Fruit fly (Drosophila melanogaster) whole organism, embryonic: ENCODE data around the gene mAChR-C.

Experiments used
- Ada2b ChIP-seq: fragments of 200-800 bp; sonication (Bioruptor generic); IDR thresholded peaks from 2 replicates; pipeline ENCODE4 v1.3.6; 2022; ENCODE audit warnings: missing biosample characterization, missing genetic modification characterization
- Blimp-1 ChIP-seq: fragments of 200-800 bp; sonication (Bioruptor generic); optimal IDR thresholded peaks from 3 replicates; lab custom pipeline; 2018; ENCODE audit warnings: missing biosample characterization, missing genetic modification characterization, mild to moderate bottlenecking, moderate library complexity, missing genetic modification reagents
- CG10267 ChIP-seq: fragments of 200-800 bp; sonication (Bioruptor generic); optimal IDR thresholded peaks from 2 replicates; lab custom pipeline; 2018; ENCODE audit warnings: missing biosample characterization, mild to moderate bottlenecking, missing genetic modification characterization, moderate library complexity
- CG10565 ChIP-seq: fragments of 200-800 bp; sonication (Bioruptor generic); optimal IDR thresholded peaks from 3 replicates; lab custom pipeline; 2016; ENCODE audit warnings: missing biosample characterization, mild to moderate bottlenecking, missing genetic modification characterization
- CG11398 ChIP-seq: fragments of 200-800 bp; sonication (Bioruptor generic); optimal IDR thresholded peaks from 2 replicates; lab custom pipeline; 2016; ENCODE audit warnings: missing biosample characterization, missing genetic modification characterization
- CG11723 ChIP-seq: fragments of 200-800 bp; sonication (Bioruptor generic); optimal IDR thresholded peaks from 2 replicates; lab custom pipeline; 2017; ENCODE audit warnings: missing biosample characterization, mild to moderate bottlenecking, missing genetic modification characterization
- CG12155 ChIP-seq: fragments of 200-800 bp; sonication (Bioruptor generic); optimal IDR thresholded peaks from 3 replicates; lab custom pipeline; 2016; ENCODE audit warnings: missing biosample characterization, missing genetic modification characterization
- CG13624 ChIP-seq: fragments of 200-800 bp; sonication (Bioruptor generic); optimal IDR thresholded peaks from 2 replicates; lab custom pipeline; 2016; ENCODE audit warnings: missing biosample characterization, missing genetic modification characterization
- CG14441 ChIP-seq: fragments of 200-800 bp; sonication (Bioruptor generic); IDR thresholded peaks from 2 replicates; pipeline ENCODE4 v1.3.6; 2022; ENCODE audit warnings: missing biosample characterization, missing genetic modification characterization
- CG14710 ChIP-seq: fragments of 200-800 bp; sonication (Bioruptor generic); optimal IDR thresholded peaks from 3 replicates; lab custom pipeline; 2019; ENCODE audit warnings: missing biosample characterization, mild to moderate bottlenecking, missing genetic modification characterization, moderate library complexity
- CG15269 ChIP-seq: fragments of 200-800 bp; sonication (Bioruptor generic); optimal IDR thresholded peaks from 2 replicates; lab custom pipeline; 2018; ENCODE audit warnings: missing biosample characterization, mild to moderate bottlenecking, missing genetic modification characterization, moderate library complexity
- CG1529 ChIP-seq: fragments of 200-800 bp; sonication (Bioruptor generic); optimal IDR thresholded peaks from 3 replicates; lab custom pipeline; 2018; ENCODE audit warnings: missing biosample characterization, missing genetic modification characterization
- CG15514 ChIP-seq: fragments of 200-800 bp; sonication (Bioruptor generic); optimal IDR thresholded peaks from 3 replicates; lab custom pipeline; 2017; ENCODE audit warnings: missing biosample characterization, missing genetic modification characterization, mild to moderate bottlenecking, moderate library complexity, missing genetic modification reagents
- CG2678 ChIP-seq: fragments of 200-800 bp; sonication (Bioruptor generic); optimal IDR thresholded peaks from 3 replicates; lab custom pipeline; 2019; ENCODE audit warnings: missing biosample characterization, mild to moderate bottlenecking, missing genetic modification characterization, moderate library complexity
- CG2889 ChIP-seq: fragments of 200-800 bp; sonication (Bioruptor generic); IDR thresholded peaks from 3 replicates; pipeline ENCODE4 v1.3.6; 2022; ENCODE audit warnings: missing biosample characterization, missing genetic modification characterization
- CG4328 ChIP-seq: fragments of 200-800 bp; sonication (Bioruptor generic); optimal IDR thresholded peaks from 3 replicates; lab custom pipeline; 2017; ENCODE audit warnings: missing biosample characterization, missing genetic modification reagents, missing genetic modification characterization
- CG4360 ChIP-seq: fragments of 200-800 bp; sonication (Bioruptor generic); IDR thresholded peaks from 2 replicates; pipeline ENCODE4 v1.3.6; 2022; ENCODE audit warnings: missing biosample characterization, missing genetic modification characterization
- CG4404 ChIP-seq: fragments of 200-800 bp; sonication (Bioruptor generic); IDR thresholded peaks from 2 replicates; pipeline ENCODE4 v1.3.6; 2022; ENCODE audit warnings: missing biosample characterization, missing genetic modification characterization
- CG4424 ChIP-seq: fragments of 200-800 bp; sonication (Bioruptor generic); optimal IDR thresholded peaks from 3 replicates; lab custom pipeline; 2016; ENCODE audit warnings: missing biosample characterization, missing genetic modification characterization
- CG4854 ChIP-seq: fragments of 200-800 bp; sonication (Bioruptor generic); optimal IDR thresholded peaks from 2 replicates; lab custom pipeline; 2016; ENCODE audit warnings: missing biosample characterization, missing genetic modification characterization, inconsistent platforms
- CG6689 ChIP-seq: fragments of 200-800 bp; sonication (Bioruptor generic); IDR thresholded peaks from 2 replicates; pipeline ENCODE4 v1.3.6; 2022; ENCODE audit warnings: missing biosample characterization, missing genetic modification characterization
- CG6791 ChIP-seq: fragments of 200-800 bp; sonication (Bioruptor generic); IDR thresholded peaks from 3 replicates; pipeline ENCODE4 v1.3.6; 2022; ENCODE audit warnings: missing biosample characterization, missing genetic modification characterization; ENCODE audit not compliant: partially characterized antibody
- CG6813 ChIP-seq: fragments of 200-800 bp; sonication (Bioruptor generic); optimal IDR thresholded peaks from 2 replicates; lab custom pipeline; 2017; ENCODE audit warnings: missing biosample characterization, missing genetic modification characterization, mild to moderate bottlenecking, moderate library complexity, missing genetic modification reagents
- CG8765 ChIP-seq: fragments of 200-800 bp; sonication (Bioruptor generic); IDR thresholded peaks from 2 replicates; pipeline ENCODE4 v1.3.6; 2022; ENCODE audit warnings: missing biosample characterization, missing genetic modification characterization
- CG9932 ChIP-seq: fragments of 200-800 bp; sonication (Bioruptor generic); IDR thresholded peaks from 2 replicates; pipeline ENCODE4 v1.3.6; 2022; ENCODE audit warnings: missing biosample characterization, missing genetic modification characterization
- D19B ChIP-seq: fragments of 200-800 bp; sonication (Bioruptor generic); optimal IDR thresholded peaks from 2 replicates; lab custom pipeline; 2017; ENCODE audit warnings: missing biosample characterization, mild to moderate bottlenecking, missing genetic modification characterization
- Ets65A ChIP-seq: fragments of 200-800 bp; sonication (Bioruptor generic); peaks from one replicate; lab custom pipeline; 2016; ENCODE audit warnings: missing biosample characterization, missing genetic modification characterization
- Gug ChIP-seq: fragments of 200-800 bp; sonication (Bioruptor generic); IDR thresholded peaks from 4 replicates; pipeline ENCODE4 v1.3.6; 2022; ENCODE audit warnings: missing biosample characterization, missing genetic modification characterization
- HLH54F ChIP-seq: fragments of 200-800 bp; sonication (Bioruptor generic); optimal IDR thresholded peaks from 3 replicates; lab custom pipeline; 2016; ENCODE audit warnings: missing biosample characterization, missing genetic modification characterization
- Hmr ChIP-seq: fragments of 200-800 bp; sonication (Bioruptor generic); optimal IDR thresholded peaks from 3 replicates; lab custom pipeline; 2017; ENCODE audit warnings: mild to moderate bottlenecking, missing biosample characterization, missing genetic modification reagents, missing genetic modification characterization
- Hr3 ChIP-seq: fragments of 200-800 bp; sonication (Bioruptor generic); optimal IDR thresholded peaks from 3 replicates; lab custom pipeline; 2016; ENCODE audit warnings: missing biosample characterization, missing genetic modification characterization
- Kr ChIP-seq: fragments of 200-800 bp; sonication (Bioruptor generic); optimal IDR thresholded peaks from 2 replicates; lab custom pipeline; 2017; ENCODE audit warnings: missing biosample characterization, mild to moderate bottlenecking, missing genetic modification characterization
- Pdp1 ChIP-seq, 2 experiments: fragments of 200-800 bp; sonication (Bioruptor generic); optimal IDR thresholded peaks; 3 replicates each; lab custom pipeline; 2016; ENCODE audit warnings: missing biosample characterization in 2 of 2, missing genetic modification characterization in 2 of 2, mild to moderate bottlenecking in 1 of 2, moderate library complexity in 1 of 2
- Ravus ChIP-seq: fragments of 200-800 bp; sonication (Bioruptor generic); IDR thresholded peaks from 2 replicates; pipeline ENCODE4 v1.3.6; 2022; ENCODE audit warnings: missing biosample characterization, missing genetic modification characterization
- Sox102F ChIP-seq: fragments of 200-800 bp; sonication (Bioruptor generic); optimal IDR thresholded peaks from 2 replicates; lab custom pipeline; 2018; ENCODE audit warnings: missing biosample characterization, mild to moderate bottlenecking, missing genetic modification characterization, moderate library complexity
- Trl ChIP-seq, 3 experiments: fragments of >200 bp in 2 of 3; fragments of 200-800 bp in 1 of 3; sonication (Bioruptor generic) in 1 of 3; optimal IDR thresholded peaks; 2 replicates in 1 of 3; 3 replicates in 2 of 3; lab custom pipeline; 2016 to 2017; ENCODE audit warnings: missing biosample characterization in 1 of 3, missing genetic modification characterization in 1 of 3
- Usf ChIP-seq: fragments of 200-800 bp; sonication (Bioruptor generic); optimal IDR thresholded peaks from 2 replicates; lab custom pipeline; 2017; ENCODE audit warnings: missing genotype, missing biosample characterization, missing genetic modification characterization
- bigmax ChIP-seq: fragments of 200-800 bp; sonication (Bioruptor generic); optimal IDR thresholded peaks from 2 replicates; lab custom pipeline; 2018; ENCODE audit warnings: missing biosample characterization, mild to moderate bottlenecking, missing genetic modification characterization
- cas ChIP-seq: fragments of 200-800 bp; sonication (Bioruptor generic); IDR thresholded peaks from 2 replicates; pipeline ENCODE4 v1.3.6; 2022; ENCODE audit warnings: missing biosample characterization, missing genetic modification characterization
- en ChIP-seq: fragments of 200-800 bp; sonication (Bioruptor generic); optimal IDR thresholded peaks from 2 replicates; lab custom pipeline; 2016; ENCODE audit warnings: missing biosample characterization, missing genetic modification characterization
- ken ChIP-seq: fragments of 200-800 bp; sonication (Bioruptor generic); IDR thresholded peaks from 3 replicates; pipeline ENCODE4 v1.3.6; 2022; ENCODE audit warnings: missing biosample characterization, missing genetic modification characterization
- maf-S ChIP-seq: fragments of 200-800 bp; sonication (Bioruptor generic); optimal IDR thresholded peaks from 2 replicates; lab custom pipeline; 2016; ENCODE audit warnings: missing biosample characterization, missing genetic modification characterization
- mam ChIP-seq: fragments of 200-800 bp; sonication (Bioruptor generic); optimal IDR thresholded peaks from 3 replicates; lab custom pipeline; 2016; ENCODE audit warnings: missing biosample characterization, missing genetic modification characterization
- phol ChIP-seq: fragments of 200-800 bp; sonication (Bioruptor generic); optimal IDR thresholded peaks from 3 replicates; lab custom pipeline; 2018; ENCODE audit warnings: missing biosample characterization, mild to moderate bottlenecking, missing genetic modification characterization, moderate library complexity
- ranshi ChIP-seq: fragments of 200-800 bp; sonication (Bioruptor generic); IDR thresholded peaks from 2 replicates; pipeline ENCODE4 v1.3.6; 2022; ENCODE audit warnings: missing biosample characterization, missing genetic modification characterization
- schlank ChIP-seq: fragments of 200-800 bp; sonication (Bioruptor generic); optimal IDR thresholded peaks from 2 replicates; lab custom pipeline; 2018; ENCODE audit warnings: missing biosample characterization, mild to moderate bottlenecking, missing genetic modification characterization
- sima ChIP-seq: fragments of 200-800 bp; sonication (Bioruptor generic); optimal IDR thresholded peaks from 2 replicates; lab custom pipeline; 2016; ENCODE audit warnings: missing biosample characterization, missing genetic modification characterization
- slbo ChIP-seq: fragments of 200-800 bp; sonication (Bioruptor generic); IDR thresholded peaks from 2 replicates; pipeline ENCODE4 v1.3.6; 2022; ENCODE audit warnings: missing biosample characterization, missing genetic modification characterization
- unc-4 ChIP-seq: fragments of 200-800 bp; sonication (Bioruptor generic); IDR thresholded peaks from 2 replicates; pipeline ENCODE4 v1.3.6; 2022; ENCODE audit warnings: missing biosample characterization, missing genetic modification characterization; ENCODE audit not compliant: partially characterized antibody
- yki ChIP-seq: fragments of >200 bp; optimal IDR thresholded peaks from 3 replicates; lab custom pipeline; 2018
- z ChIP-seq: fragments of 200-800 bp; sonication (Bioruptor generic); IDR thresholded peaks from 3 replicates; pipeline ENCODE4 v1.3.6; 2022; ENCODE audit warnings: missing biosample characterization, missing genetic modification characterization

mAChR-C gene

DNA sequence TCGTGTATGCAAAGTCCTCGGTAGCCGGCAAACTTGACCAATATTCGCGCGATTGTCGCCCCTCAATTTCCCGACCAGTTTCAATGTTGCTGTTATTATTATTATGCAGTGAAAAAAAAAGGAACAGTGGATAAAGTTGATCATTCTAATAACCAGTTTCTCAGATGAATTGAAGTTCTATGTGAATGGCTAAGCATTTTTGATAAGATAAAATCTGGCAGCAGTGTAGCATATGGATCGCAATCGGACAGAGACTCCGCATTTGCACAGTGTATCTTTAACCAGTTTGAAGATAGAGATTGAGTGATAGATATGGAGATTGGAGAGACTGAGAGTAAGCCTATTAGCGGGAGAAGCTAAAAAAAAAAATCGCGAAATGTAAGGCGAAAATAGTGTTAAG, 39.1 kb downstream of the mAChR-C start (continued):
- TF ChIP-seq Ravus (GFP tag; lab: Robert Waterston, UW) (peak; percentile 14), Usf (peak; percentile 29), z (no peak), CG10565 (no peak), HLH54F (peak; percentile 75), sima (GFP tag; lab: Kevin White, UChicago) (peak; percentile 37), CG15269 (peak; percentile 81), CG14710 (tag; lab: Kevin White, UChicago) (no peak), cas (GFP tag; lab: Robert Waterston, UW) (0 out of 2 replicates have a peak, but pooled peaks have one; percentile 22), schlank (tag; lab: Kevin White, UChicago) (peak; percentile 68), en (GFP tag; lab: Kevin White, UChicago) (peak; percentile 37), CG9932 (GFP tag; lab: Robert Waterston, UW) (peak; percentile 87), mam (GFP tag; lab: Kevin White, UChicago) (peak; percentile 75), Ets65A (GFP tag; lab: Kevin White, UChicago) (peak; percentile 98), ken (GFP tag; lab: Robert Waterston, UW) (peak; percentile 75; the same call in 2 of the 3 replicates), unc-4 (GFP tag; lab: Robert Waterston, UW) (no peak), Blimp-1 (GFP tag; lab: Kevin White, UChicago) (peak; percentile 50), phol (peak; percentile 59), CG13624 (GFP tag; lab: Kevin White, UChicago) (peak; percentile 64), Sox102F (GFP tag; lab: Kevin White, UChicago) (peak; percentile 83), CG8765 (GFP tag; lab: Robert Waterston, UW) (0 out of 2 replicates have a peak, but pooled peaks have one; percentile 24), yki (no peak), CG6813 (peak; percentile 39), Trl (optimal IDR thresholded peaks at IDR 0.05; lab: Kevin White, UChicago) (no peak), Trl (GFP tag; optimal IDR thresholded peaks at IDR 0.05; lab: Kevin White, UChicago) (peak; percentile 51), CG4360 (GFP tag; lab: Robert Waterston, UW) (no peak), Hr3 (GFP tag; lab: Kevin White, UChicago) (peak; percentile 49), CG2889 (0 out of 3 replicates have a peak, but pooled peaks have one; percentile 36), Pdp1 (GFP tag; optimal IDR thresholded peaks at IDR 0.05; lab: Kevin White, UChicago) (peak; percentile 37 to 50), CG14441 (GFP tag; lab: Robert Waterston, UW) (peak; percentile 84), CG6791 (GFP tag; lab: Robert Waterston, UW) (no peak), D19B (GFP tag; lab: Kevin White, UChicago) (peak; percentile 22), CG11398 (GFP tag; lab: Kevin White, UChicago) (peak; percentile 42), ranshi (GFP tag; lab: Robert Waterston, UW) (peak; percentile 63), CG12155 (GFP tag; lab: Kevin White, UChicago) (peak; percentile 75), CG6689 (GFP tag; lab: Robert Waterston, UW) (peak; percentile 70), CG4424 (GFP tag; lab: Kevin White, UChicago) (peak; percentile 44), Hmr (peak; percentile 71), Gug (peak; percentile 69; the same call in 2 of the 4 replicates), CG15514 (peak; percentile 55), Ada2b (GFP tag; lab: Robert Waterston, UW) (peak; percentile 79), slbo (peak; percentile 91), CG4328 (GFP tag; lab: Kevin White, UChicago) (no peak), CG2678 (peak; percentile 81), maf-S (peak; percentile 44), CG1529 (peak; percentile 42), CG11723 (peak; percentile 6), CG4854 (peak; percentile 32), CG4404 (GFP tag; lab: Robert Waterston, UW) (no peak), bigmax (GFP tag; lab: Kevin White, UChicago) (no peak), Kr (GFP tag; lab: Kevin White, UChicago) (no peak), CG10267 (tag; lab: Kevin White, UChicago) (peak; percentile 29)
